Fruit fly (Drosophila melanogaster): ENCODE results near the gene tx.

- no peak for TF ChIP-seq CG12744 (GFP tag; optimal IDR thresholded peaks at IDR 0.05)
- TF ChIP-seq CG11696 (GFP tag; IDR thresholded peaks at IDR 0.05) = no peak
- no peak for TF ChIP-seq NC2α (GFP tag; optimal IDR thresholded peaks at IDR 0.05)
These were observed 24.5 kb downstream of the tx start for dm6 chr3R:26465121-26465520.
